Fruit fly (Drosophila melanogaster) whole organism, wandering third instar larva: Measurements from ENCODE around the gene SF2.

Source experiments
- Dif ChIP-seq: fragments of 200-275, 200-300 bp; sonication (Bioruptor generic); optimal IDR thresholded peaks from 2 replicates; lab custom pipeline; 2018; ENCODE audit warnings: missing biosample characterization, missing genetic modification characterization; ENCODE audit not compliant: partially characterized antibody
- Hr78 ChIP-seq: fragments of >200 bp; optimal IDR thresholded peaks from 2 replicates; lab custom pipeline; 2017; ENCODE audit warnings: missing biosample characterization, missing genetic modification characterization
- brk ChIP-seq: fragments of 200-800 bp; sonication (Bioruptor generic); optimal IDR thresholded peaks from 2 replicates; lab custom pipeline; 2016; ENCODE audit warnings: missing biosample characterization, mild to moderate bottlenecking, missing genetic modification characterization
- h ChIP-seq: fragments of 200-800 bp; sonication (Bioruptor generic); optimal IDR thresholded peaks from 3 replicates; lab custom pipeline; 2016; ENCODE audit warnings: missing biosample characterization, mild to moderate bottlenecking, missing genetic modification characterization
- pan ChIP-seq: fragments of >200 bp; optimal IDR thresholded peaks from 2 replicates; lab custom pipeline; 2017

dm6 chr3R:16348289-16348688, 6.5 kb upstream of the SF2 start:
- TF ChIP-seq h (GFP tag; lab: Kevin White, UChicago): no peak
- no peak for TF ChIP-seq Dif
- no peak for TF ChIP-seq pan (lab: Kevin White, UChicago)
- TF ChIP-seq Hr78 (GFP tag; lab: Kevin White, UChicago): no peak
- no peak for TF ChIP-seq brk (GFP tag; lab: Kevin White, UChicago)
